Comparison of ENCODE assay signal across 1 fruit fly cellular context in genomic region chr3L:331842-332802, dm6.
A peak's percentile ranks its signal among the peaks of the same experiment; 100 is the strongest.
TF ChIP-seq lines count a peak whose summit lies in the region.

Gene mthl9, minus strand, starts transcription at chr3L:332309.

TF ChIP-seq in whole organism, embryonic, 481 proteins besides CTCF, POLR2A, EP300 and RAD21 (continued from another document):
- TF ChIP-seq CG15269 (tag; optimal IDR thresholded peaks at IDR 0.05; lab: Kevin White, UChicago): peak; percentile 82
- no peak for TF ChIP-seq gcm (GFP tag; optimal IDR thresholded peaks at IDR 0.05; lab: Kevin White, UChicago)
- TF ChIP-seq repo (GFP tag; optimal IDR thresholded peaks at IDR 0.05; lab: Kevin White, UChicago): no peak
- TF ChIP-seq CG34376 (GFP tag; optimal IDR thresholded peaks at IDR 0.05; lab: Kevin White, UChicago): peak; percentile 95
- peak; percentile 49 for TF ChIP-seq Hmr (GFP tag; optimal IDR thresholded peaks at IDR 0.05; lab: Kevin White, UChicago)
- TF ChIP-seq amos (GFP tag; IDR thresholded peaks at IDR 0.05; lab: Robert Waterston, UW; ENCODE audit: partially characterized antibody): peak; percentile 10; the same call in 1 of the 2 replicates
- TF ChIP-seq HmgZ (tag; optimal IDR thresholded peaks at IDR 0.05; lab: Kevin White, UChicago): peak; percentile 39
- no peak for TF ChIP-seq sr (GFP tag; IDR thresholded peaks at IDR 0.05; lab: Robert Waterston, UW)
- TF ChIP-seq CG7987 (GFP tag; optimal IDR thresholded peaks at IDR 0.05; lab: Kevin White, UChicago): no peak
- no peak for TF ChIP-seq schlank (tag; optimal IDR thresholded peaks at IDR 0.05; lab: Kevin White, UChicago)
- TF ChIP-seq BtbVII (GFP tag; optimal IDR thresholded peaks at IDR 0.05; lab: Kevin White, UChicago): peak; percentile 57
- TF ChIP-seq ranshi (GFP tag; IDR thresholded peaks at IDR 0.05; lab: Robert Waterston, UW): no peak; the same call in 1 of the 2 replicates
- peak; percentile 77 for TF ChIP-seq CG15514 (GFP tag; optimal IDR thresholded peaks at IDR 0.05; lab: Kevin White, UChicago)
- peak; percentile 2 for TF ChIP-seq Nf-YC (tag; optimal IDR thresholded peaks at IDR 0.05; lab: Kevin White, UChicago)
- TF ChIP-seq crp (GFP tag; optimal IDR thresholded peaks at IDR 0.05; lab: Kevin White, UChicago): peak in 1 of 2 experiments; percentile 35
- 0 out of 3 replicates have a peak, but pooled peaks have one; percentile 5 for TF ChIP-seq ci (GFP tag; IDR thresholded peaks at IDR 0.05; lab: Robert Waterston, UW)
- TF ChIP-seq gce (GFP tag; IDR thresholded peaks at IDR 0.05; lab: Robert Waterston, UW): peak; percentile 38; the same call in 1 of the 3 replicates
- peak; percentile 38 for TF ChIP-seq Dp (GFP tag; optimal IDR thresholded peaks at IDR 0.05; lab: Kevin White, UChicago)
- no peak for TF ChIP-seq pum (GFP tag; optimal IDR thresholded peaks at IDR 0.05; lab: Kevin White, UChicago)
- peak; percentile 58 for TF ChIP-seq exex (tag; optimal IDR thresholded peaks at IDR 0.05; lab: Kevin White, UChicago)
- no peak for TF ChIP-seq CG2889 (GFP tag; IDR thresholded peaks at IDR 0.05; lab: Robert Waterston, UW)
- TF ChIP-seq tna (GFP tag; IDR thresholded peaks at IDR 0.05; lab: Robert Waterston, UW; ENCODE audit: partially characterized antibody): peak; percentile 32; the same call in 1 of the 2 replicates
- peak; percentile 34; the same call in 1 of the 2 replicates for TF ChIP-seq CG32532 (GFP tag; IDR thresholded peaks at IDR 0.05; lab: Robert Waterston, UW)
- TF ChIP-seq CG4328 (GFP tag; optimal IDR thresholded peaks at IDR 0.05; lab: Kevin White, UChicago): peak; percentile 26
- TF ChIP-seq odd (GFP tag; optimal IDR thresholded peaks at IDR 0.05; lab: Kevin White, UChicago): peak; percentile 46
- TF ChIP-seq CG13894 (tag; optimal IDR thresholded peaks at IDR 0.05; lab: Kevin White, UChicago): peak; percentile 42
- TF ChIP-seq ken (GFP tag; IDR thresholded peaks at IDR 0.05; lab: Robert Waterston, UW): 0 out of 3 replicates have a peak, but pooled peaks have one; percentile 25
- TF ChIP-seq CG2129 (GFP tag; IDR thresholded peaks at IDR 0.05; lab: Robert Waterston, UW; ENCODE audit: partially characterized antibody): no peak
- TF ChIP-seq CG12769 (tag; optimal IDR thresholded peaks at IDR 0.05; lab: Kevin White, UChicago): peak; percentile 94
- peak; percentile 9 for TF ChIP-seq pzg (GFP tag; optimal IDR thresholded peaks at IDR 0.05; lab: Kevin White, UChicago)
- TF ChIP-seq Vsx1 (GFP tag; optimal IDR thresholded peaks at IDR 0.05; lab: Kevin White, UChicago): peak; percentile 91
- no peak for TF ChIP-seq CG32772 (GFP tag; IDR thresholded peaks at IDR 0.05; lab: Robert Waterston, UW)
- TF ChIP-seq tll (GFP tag; optimal IDR thresholded peaks at IDR 0.05; lab: Kevin White, UChicago): no peak
- peak; percentile 74; the same call in 2 of the 3 replicates for TF ChIP-seq so (GFP tag; IDR thresholded peaks at IDR 0.05; lab: Robert Waterston, UW)
- peak; percentile 30; the same call in 1 of the 2 replicates for TF ChIP-seq CG9932 (GFP tag; IDR thresholded peaks at IDR 0.05; lab: Robert Waterston, UW)
- no peak for TF ChIP-seq CG11085 (GFP tag; IDR thresholded peaks at IDR 0.05; lab: Robert Waterston, UW)
- peak in 1 of 2 experiments; percentile 29 for TF ChIP-seq Pdp1 (GFP tag; optimal IDR thresholded peaks at IDR 0.05; lab: Kevin White, UChicago)
- TF ChIP-seq HLHmδ (GFP tag; optimal IDR thresholded peaks at IDR 0.05; lab: Kevin White, UChicago): no peak
- peak; percentile 54 for TF ChIP-seq B-H2 (GFP tag; optimal IDR thresholded peaks at IDR 0.05; lab: Kevin White, UChicago)
- TF ChIP-seq onecut (GFP tag; IDR thresholded peaks at IDR 0.05; lab: Robert Waterston, UW): 0 out of 2 replicates have a peak, but pooled peaks have one; percentile 11
- no peak for TF ChIP-seq az2 (GFP tag; optimal IDR thresholded peaks at IDR 0.05; lab: Kevin White, UChicago)
- TF ChIP-seq CG4360 (GFP tag; IDR thresholded peaks at IDR 0.05; lab: Robert Waterston, UW): 0 out of 2 replicates have a peak, but pooled peaks have one; percentile 35
- TF ChIP-seq sug (tag; optimal IDR thresholded peaks at IDR 0.05; lab: Kevin White, UChicago): peak; percentile 90
- TF ChIP-seq CrebB (tag; optimal IDR thresholded peaks at IDR 0.05; lab: Kevin White, UChicago): peak; percentile 12
- peak; percentile 48 for TF ChIP-seq Ets65A (GFP tag; lab: Kevin White, UChicago)
- TF ChIP-seq stc (GFP tag; IDR thresholded peaks at IDR 0.05; lab: Robert Waterston, UW): peak; percentile 43; the same call in 1 of the 2 replicates
- TF ChIP-seq Adf1 (GFP tag; IDR thresholded peaks at IDR 0.05; lab: Robert Waterston, UW): peak; percentile 46; the same call in 1 of the 2 replicates
- TF ChIP-seq nom (GFP tag; optimal IDR thresholded peaks at IDR 0.05; lab: Kevin White, UChicago): peak; percentile 68
- peak; percentile 54 for TF ChIP-seq caup (GFP tag; optimal IDR thresholded peaks at IDR 0.05; lab: Kevin White, UChicago; ENCODE audit: severe bottlenecking)
- peak; percentile 8 for TF ChIP-seq Fer3 (tag; optimal IDR thresholded peaks at IDR 0.05; lab: Kevin White, UChicago)
- TF ChIP-seq Myb (GFP tag; optimal IDR thresholded peaks at IDR 0.05; lab: Kevin White, UChicago): peak; percentile 84
- TF ChIP-seq CG12155 (GFP tag; optimal IDR thresholded peaks at IDR 0.05; lab: Kevin White, UChicago): peak; percentile 53
- TF ChIP-seq Scr (GFP tag; IDR thresholded peaks at IDR 0.05; lab: Robert Waterston, UW; ENCODE audit: partially characterized antibody): 0 out of 2 replicates have a peak, but pooled peaks have one; percentile 24
- no peak for TF ChIP-seq CG11398 (GFP tag; optimal IDR thresholded peaks at IDR 0.05; lab: Kevin White, UChicago)
- peak; percentile 10 for TF ChIP-seq corto (GFP tag; optimal IDR thresholded peaks at IDR 0.05; lab: Kevin White, UChicago)
- peak; percentile 30; the same call in 1 of the 2 replicates for TF ChIP-seq NFAT (GFP tag; IDR thresholded peaks at IDR 0.05; lab: Robert Waterston, UW)
- 0 out of 3 replicates have a peak, but pooled peaks have one; percentile 19 for TF ChIP-seq Dbx (GFP tag; IDR thresholded peaks at IDR 0.05; lab: Robert Waterston, UW)
- TF ChIP-seq CG9437 (GFP tag; optimal IDR thresholded peaks at IDR 0.05; lab: Kevin White, UChicago): no peak
- TF ChIP-seq eyg (GFP tag; optimal IDR thresholded peaks at IDR 0.05; lab: Kevin White, UChicago): no peak
- peak; percentile 11 for TF ChIP-seq tap (tag; optimal IDR thresholded peaks at IDR 0.05; lab: Kevin White, UChicago)
- TF ChIP-seq crol (GFP tag; IDR thresholded peaks at IDR 0.05; lab: Robert Waterston, UW): peak; percentile 83
- peak; percentile 14 for TF ChIP-seq grn (GFP tag; optimal IDR thresholded peaks at IDR 0.05; lab: Kevin White, UChicago)
- peak; percentile 53 for TF ChIP-seq sqz (GFP tag; optimal IDR thresholded peaks at IDR 0.05; lab: Kevin White, UChicago)
- no peak for TF ChIP-seq CG10654 (GFP tag; optimal IDR thresholded peaks at IDR 0.05; lab: Kevin White, UChicago)
- peak; percentile 99 for TF ChIP-seq chinmo (GFP tag; IDR thresholded peaks at IDR 0.05; lab: Robert Waterston, UW; ENCODE audit: partially characterized antibody)
- TF ChIP-seq slbo (GFP tag; IDR thresholded peaks at IDR 0.05; lab: Robert Waterston, UW): peak; percentile 36; the same call in 1 of the 2 replicates
- TF ChIP-seq CG2116 (GFP tag; optimal IDR thresholded peaks at IDR 0.05; lab: Kevin White, UChicago): peak; percentile 1
- TF ChIP-seq CG9727 (GFP tag; optimal IDR thresholded peaks at IDR 0.05; lab: Kevin White, UChicago): no peak
- no peak for TF ChIP-seq CG15073 (GFP tag; optimal IDR thresholded peaks at IDR 0.05; lab: Kevin White, UChicago)
- TF ChIP-seq CG10147 (GFP tag; optimal IDR thresholded peaks at IDR 0.05; lab: Kevin White, UChicago): peak; percentile 27
- TF ChIP-seq Ets97D (GFP tag; optimal IDR thresholded peaks at IDR 0.05; lab: Kevin White, UChicago): peak; percentile 1
